Worm (Caenorhabditis elegans) whole organism, L2 larva: Measurements from ENCODE around the gene F22E5.13.
"Not testable (repeated sequence)": the region's sequence is repeated elsewhere in the genome, so short reads cannot be mapped to it uniquely, and the experiment has no call there.

Experiments
- F13H6.1 ChIP-seq: sonication (generic microtip); optimal IDR thresholded peaks from 2 replicates; lab custom pipeline; 2016; ENCODE audit warnings: missing genetic modification characterization, missing compliant biosample characterization
- R02D3.7 ChIP-seq: fragments of 150-350 bp; optimal IDR thresholded peaks from 2 replicates; lab custom pipeline; 2014; ENCODE audit warnings: missing biosample characterization, missing genetic modification characterization
- Y55F3AM.14 ChIP-seq: fragments of 200-800 bp; sonication (Bioruptor generic); optimal IDR thresholded peaks from 2 replicates; lab custom pipeline; 2018; ENCODE audit warnings: mild to moderate bottlenecking, missing genetic modification characterization, missing compliant biosample characterization
- alr-1 ChIP-seq: fragments of 150-350 bp; optimal IDR thresholded peaks from 2 replicates; lab custom pipeline; 2014; ENCODE audit warnings: missing biosample characterization, missing genetic modification characterization
- aly-2 ChIP-seq: fragments of 150-350 bp; optimal IDR thresholded peaks from 2 replicates; lab custom pipeline; 2014; ENCODE audit warnings: missing biosample characterization, missing genetic modification characterization
- ama-1 ChIP-seq: fragments of 150-350 bp; optimal IDR thresholded peaks from 2 replicates; lab custom pipeline; 2018; ENCODE audit warnings: inconsistent platforms
- blmp-1 ChIP-seq: sonication (generic microtip); optimal IDR thresholded peaks from 2 replicates; lab custom pipeline; 2017; ENCODE audit warnings: missing genetic modification characterization, mild to moderate bottlenecking, missing compliant biosample characterization, antibody characterized with exemption, moderate library complexity; ENCODE audit not compliant: insufficient read depth
- ceh-16 ChIP-seq: fragments of 150-350 bp; optimal IDR thresholded peaks from 2 replicates; lab custom pipeline; 2014; ENCODE audit warnings: missing biosample characterization, missing genetic modification characterization
- crh-2 ChIP-seq: sonication (generic microtip); optimal IDR thresholded peaks from 2 replicates; lab custom pipeline; 2017; ENCODE audit warnings: missing biosample characterization, missing genetic modification characterization
- dmd-4 ChIP-seq: sonication (generic microtip); optimal IDR thresholded peaks from 2 replicates; lab custom pipeline; 2017; ENCODE audit warnings: missing biosample characterization, missing genetic modification characterization
- elt-3 ChIP-seq: sonication (generic microtip); optimal IDR thresholded peaks from 2 replicates; lab custom pipeline; 2017; ENCODE audit warnings: missing biosample characterization, missing genetic modification characterization
- fos-1 ChIP-seq: fragments of 150-350 bp; optimal IDR thresholded peaks from 2 replicates; lab custom pipeline; 2014; ENCODE audit warnings: missing biosample characterization, missing genetic modification characterization
- gmeb-1 ChIP-seq: fragments of 150-350 bp; optimal IDR thresholded peaks from 2 replicates; lab custom pipeline; 2014; ENCODE audit warnings: missing biosample characterization, missing genetic modification characterization
- lin-11 ChIP-seq: fragments of 150-350 bp; sonication (generic microtip); optimal IDR thresholded peaks from 2 replicates; lab custom pipeline; 2014; ENCODE audit warnings: missing biosample characterization, missing genetic modification characterization, inconsistent platforms, mixed read lengths
- lin-13 ChIP-seq: fragments of 150-350 bp; optimal IDR thresholded peaks from 2 replicates; lab custom pipeline; 2014; ENCODE audit warnings: missing biosample characterization, missing genetic modification reagents, missing genetic modification characterization
- lin-39 ChIP-seq: fragments of 150-350 bp; optimal IDR thresholded peaks from 2 replicates; lab custom pipeline; 2014; ENCODE audit warnings: missing biosample characterization, missing genetic modification reagents, missing genetic modification characterization
- mab-5 ChIP-seq: fragments of 150-350 bp; optimal IDR thresholded peaks from 2 replicates; lab custom pipeline; 2014; ENCODE audit warnings: missing biosample characterization, missing genetic modification characterization
- mbf-1 ChIP-seq: sonication (generic microtip); optimal IDR thresholded peaks from 2 replicates; lab custom pipeline; 2017; ENCODE audit warnings: missing biosample characterization, missing genetic modification characterization
- mdl-1 ChIP-seq, 2 experiments: fragments of 150-350 bp in 1 of 2; sonication (generic microtip) in 1 of 2; optimal IDR thresholded peaks; 2 replicates each; lab custom pipeline; 2017; ENCODE audit warnings: missing biosample characterization in 2 of 2, missing genetic modification characterization in 2 of 2
- nhr-10 ChIP-seq: sonication (generic microtip); optimal IDR thresholded peaks from 2 replicates; lab custom pipeline; 2017; ENCODE audit warnings: missing biosample characterization, missing genetic modification characterization
- nhr-12 ChIP-seq: fragments of 150-350 bp; optimal IDR thresholded peaks from 2 replicates; lab custom pipeline; 2014; ENCODE audit warnings: missing biosample characterization, missing genetic modification characterization
- nhr-129 ChIP-seq: fragments of 150-350 bp; optimal IDR thresholded peaks from 2 replicates; lab custom pipeline; 2014; ENCODE audit warnings: missing biosample characterization, missing genetic modification characterization
- nhr-21 ChIP-seq: fragments of 150-350 bp; optimal IDR thresholded peaks from 2 replicates; lab custom pipeline; 2014; ENCODE audit warnings: missing biosample characterization, missing genetic modification characterization
- nhr-23 ChIP-seq: fragments of 150-350 bp; optimal IDR thresholded peaks from 2 replicates; lab custom pipeline; 2014; ENCODE audit warnings: missing biosample characterization, missing genetic modification reagents, missing genetic modification characterization
- nhr-25 ChIP-seq: fragments of 150-350 bp; sonication (generic microtip); optimal IDR thresholded peaks from 3 replicates; lab custom pipeline; 2014; ENCODE audit warnings: missing biosample characterization, missing genetic modification characterization
- nhr-6 ChIP-seq: fragments of 150-350 bp; optimal IDR thresholded peaks from 2 replicates; lab custom pipeline; 2014; ENCODE audit warnings: missing biosample characterization, missing genetic modification characterization
- nhr-77 ChIP-seq: fragments of 150-350 bp; optimal IDR thresholded peaks from 2 replicates; lab custom pipeline; 2014; ENCODE audit warnings: missing biosample characterization, missing genetic modification characterization
- peb-1 ChIP-seq: fragments of 150-350 bp; optimal IDR thresholded peaks from 2 replicates; lab custom pipeline; 2014; ENCODE audit warnings: missing biosample characterization, missing genetic modification characterization
- skn-1 ChIP-seq: sonication (generic microtip); optimal IDR thresholded peaks from 2 replicates; lab custom pipeline; 2017; ENCODE audit warnings: missing biosample characterization, missing genetic modification characterization
- sma-3 ChIP-seq: sonication (generic microtip); optimal IDR thresholded peaks from 2 replicates; lab custom pipeline; 2016; ENCODE audit warnings: missing genetic modification reagents, missing genetic modification characterization, missing compliant biosample characterization
- sma-9 ChIP-seq, 2 experiments: fragments of 150-350 bp in 1 of 2; sonication (generic microtip) in 1 of 2; optimal IDR thresholded peaks; 2 replicates each; lab custom pipeline; 2014 to 2016; ENCODE audit warnings: missing genetic modification characterization in 2 of 2, mild to moderate bottlenecking in 1 of 2, missing biosample characterization in 1 of 2, missing compliant biosample characterization in 1 of 2, missing genetic modification reagents in 1 of 2, moderate library complexity in 1 of 2
- snpc-4 ChIP-seq: fragments of 150-350 bp; optimal IDR thresholded peaks from 2 replicates; lab custom pipeline; 2014; ENCODE audit warnings: missing biosample characterization, missing genetic modification characterization
- unc-55 ChIP-seq: fragments of 150-350 bp; sonication (generic microtip); optimal IDR thresholded peaks from 3 replicates; lab custom pipeline; 2014; ENCODE audit warnings: missing biosample characterization, missing genetic modification reagents, missing genetic modification characterization
- unc-62 ChIP-seq: fragments of 150-350 bp; optimal IDR thresholded peaks from 2 replicates; lab custom pipeline; 2014; ENCODE audit warnings: missing biosample characterization, missing genetic modification reagents, missing genetic modification characterization
- zag-1 ChIP-seq: fragments of 150-350 bp; optimal IDR thresholded peaks from 2 replicates; lab custom pipeline; 2014; ENCODE audit warnings: missing biosample characterization, missing genetic modification characterization
- ztf-1 ChIP-seq: fragments of 200-800 bp; sonication (Bioruptor generic); conservative IDR thresholded peaks from 2 replicates; pipeline ENCODE4 v1.3.6; 2022; ENCODE audit warnings: missing genetic modification characterization, missing compliant biosample characterization
- ztf-11 ChIP-seq: sonication (generic microtip); optimal IDR thresholded peaks from 2 replicates; lab custom pipeline; 2017; ENCODE audit warnings: missing biosample characterization, missing genetic modification characterization

Gene F22E5.13

ce11 chrII:2673534-2673933 is 24.1 kb upstream of the F22E5.13 start, which contains the start of the genes F22E5.20 and F22E5.1:
Gene F22E5.20 (minus strand): TSS chrII:2673634.
Gene F22E5.1 (plus strand): TSS chrII:2673775.
- TF ChIP-seq unc-62; skn-1 (tag; lab: Kevin White, UChicago); nhr-23 (tag; lab: Kevin White, UChicago): not testable (repeated sequence)

ce11 chrII:2672320-2672719 is 22.9 kb upstream of the F22E5.13 start, which contains the start of gene sri-57:
Gene sri-57 (minus strand): TSS chrII:2672420.
- TF ChIP-seq nhr-10, nhr-6, skn-1 (tag; lab: Kevin White, UChicago): not testable (repeated sequence)

- TF ChIP-seq R02D3.7 (tag; lab: Kevin White, UChicago), result no peak
- TF ChIP-seq crh-2 (tag; lab: Kevin White, UChicago), result no peak
- TF ChIP-seq sma-9 (GFP tag; optimal IDR thresholded peaks at IDR 0.05; lab: Kevin White, UChicago), result no peak
- TF ChIP-seq sma-9 (tag; optimal IDR thresholded peaks at IDR 0.05; lab: Kevin White, UChicago), result no peak
- no peak for TF ChIP-seq lin-13 (GFP tag; lab: Kevin White, UChicago)
Observed at ce11 chrII:2665606-2666005, 16.2 kb upstream of the F22E5.13 start, which contains the start of gene F22E5.22. Gene F22E5.22 (plus strand): TSS chrII:2665906.

ce11 chrII:2665081-2665480 is 15.6 kb upstream of the F22E5.13 start, which contains the start of gene F22E5.2:
Gene F22E5.2 (plus strand): TSS chrII:2665381.
- not testable (repeated sequence) for TF ChIP-seq nhr-77 (tag; lab: Kevin White, UChicago); Y55F3AM.14 (GFP tag; lab: Kevin White, UChicago); sma-9 (GFP tag; optimal IDR thresholded peaks at IDR 0.05; lab: Kevin White, UChicago); sma-9 (tag; optimal IDR thresholded peaks at IDR 0.05; lab: Kevin White, UChicago)
- TF ChIP-seq, all 48 proteins: peak for 0; not testable (repeated sequence) for 48

ce11 chrII:2659364-2659763 is 9.9 kb upstream of the F22E5.13 start, which contains the start of gene gcy-21:
Gene gcy-21 (plus strand): TSS chrII:2659664.
- TF ChIP-seq snpc-4 (tag; lab: Kevin White, UChicago), result no peak
- no peak for TF ChIP-seq elt-3 (tag; lab: Kevin White, UChicago)
- TF ChIP-seq ceh-16 (tag; lab: Kevin White, UChicago), result no peak

- TF ChIP-seq nhr-21 (tag; lab: Kevin White, UChicago) (no peak), nhr-25 (tag; lab: Kevin White, UChicago) (no peak), nhr-129 (tag; lab: Kevin White, UChicago) (no peak), ama-1 (lab: Kevin White, UChicago) (no peak), ztf-1 (no peak), nhr-6 (tag; lab: Kevin White, UChicago) (no peak), Y55F3AM.14 (GFP tag; lab: Kevin White, UChicago) (no peak)
Observed at ce11 chrII:2656606-2657005, 7.2 kb upstream of the F22E5.13 start, which contains the start of gene sri-47. Gene sri-47 (plus strand): TSS chrII:2656906.

ce11 chrII:2649015-2649414 is 424 bp downstream of the F22E5.13 start:
- TF ChIP-seq elt-3 (tag; lab: Kevin White, UChicago) (no peak), blmp-1 (tag; lab: Kevin White, UChicago) (no peak), mbf-1 (tag; lab: Kevin White, UChicago) (no peak), ama-1 (lab: Kevin White, UChicago) (no peak), skn-1 (tag; lab: Kevin White, UChicago) (no peak), peb-1 (no peak), nhr-77 (tag; lab: Kevin White, UChicago) (no peak), lin-13 (GFP tag; lab: Kevin White, UChicago) (peak; percentile 17), fos-1 (tag; lab: Kevin White, UChicago) (no peak), crh-2 (tag; lab: Kevin White, UChicago) (no peak), ztf-1 (no peak), nhr-12 (tag; lab: Kevin White, UChicago) (no peak), zag-1 (tag; lab: Kevin White, UChicago) (no peak), unc-55 (GFP tag; lab: Kevin White, UChicago) (peak; percentile 61), nhr-23 (tag; lab: Kevin White, UChicago) (no peak), lin-39 (tag; lab: Kevin White, UChicago) (no peak), sma-3 (no peak), alr-1 (tag; lab: Kevin White, UChicago) (no peak), nhr-25 (tag; lab: Kevin White, UChicago) (no peak), Y55F3AM.14 (GFP tag; lab: Kevin White, UChicago) (no peak), ztf-11 (no peak), R02D3.7 (tag; lab: Kevin White, UChicago) (no peak), dmd-4 (tag; lab: Kevin White, UChicago) (no peak), mdl-1 (tag; optimal IDR thresholded peaks at IDR 0.05; lab: Kevin White, UChicago) (no peak), F13H6.1 (peak; percentile 61), lin-11 (tag; lab: Kevin White, UChicago) (no peak), ceh-16 (tag; lab: Kevin White, UChicago) (no peak), nhr-10 (tag; lab: Kevin White, UChicago) (no peak), mab-5 (tag; lab: Kevin White, UChicago) (no peak), aly-2 (no peak), gmeb-1 (tag; lab: Kevin White, UChicago) (no peak), nhr-6 (tag; lab: Kevin White, UChicago) (no peak)
